Fruit fly (Drosophila melanogaster): Measurements from ENCODE around the gene Irk3.

Irk3 gene

DNA sequence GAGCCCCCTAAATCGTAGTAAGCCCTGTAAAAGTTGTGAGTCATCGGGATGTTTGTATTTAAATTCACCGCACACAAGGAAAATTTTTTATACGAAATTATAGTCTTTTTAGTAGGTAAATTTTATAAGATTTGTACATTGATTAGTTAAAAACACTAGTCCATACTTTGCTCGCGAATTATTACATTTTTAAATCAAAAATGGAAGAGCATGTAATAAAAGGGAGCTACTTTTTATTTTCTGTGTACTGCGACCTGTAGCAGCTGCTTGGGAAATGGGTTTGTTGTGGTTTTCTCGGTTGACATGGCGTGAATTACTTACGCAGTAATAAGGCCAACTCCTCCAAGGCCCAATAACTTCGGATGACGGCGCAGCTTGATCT, 18.8 kb downstream of the Irk3 start (continued):
- TF ChIP-seq CG10543 (GFP tag; optimal IDR thresholded peaks at IDR 0.05) (no peak), CG10321 (GFP tag; IDR thresholded peaks at IDR 0.05) (0 out of 2 replicates have a peak, but pooled peaks have one; percentile 5), ssp (GFP tag; IDR thresholded peaks at IDR 0.05) (peak; percentile 30; the same call in 1 of the 2 replicates), phol (tag; optimal IDR thresholded peaks at IDR 0.05) (peak; percentile 19), tgo (GFP tag; IDR thresholded peaks at IDR 0.05) (peak; percentile 53; the same call in 2 of the 3 replicates), prd (optimal IDR thresholded peaks at IDR 0.05) (no peak), prd (GFP tag; IDR thresholded peaks at IDR 0.05) (peak; percentile 43; the same call in 1 of the 3 replicates), kah (GFP tag; optimal IDR thresholded peaks at IDR 0.05) (no peak), HLH3B (GFP tag; IDR thresholded peaks at IDR 0.05) (0 out of 2 replicates have a peak, but pooled peaks have one; percentile 19), PHDP (tag; optimal IDR thresholded peaks at IDR 0.05) (peak; percentile 51), Nf-YB (GFP tag; optimal IDR thresholded peaks at IDR 0.05) (no peak), CG12942 (GFP tag; optimal IDR thresholded peaks at IDR 0.05) (peak; percentile 19), dmrt99B (tag; optimal IDR thresholded peaks at IDR 0.05) (peak; percentile 41), gem (tag; optimal IDR thresholded peaks at IDR 0.05) (peak; percentile 76), CG10147 (GFP tag; optimal IDR thresholded peaks at IDR 0.05) (no peak), Rfx (GFP tag; IDR thresholded peaks at IDR 0.05) (peak; percentile 80), CG12071 (GFP tag; optimal IDR thresholded peaks at IDR 0.05) (no peak), CG32772 (GFP tag; IDR thresholded peaks at IDR 0.05) (no peak), fu2 (GFP tag; optimal IDR thresholded peaks at IDR 0.05) (no peak), Med (GFP tag) (peak; percentile 88), CG12219 (GFP tag; optimal IDR thresholded peaks at IDR 0.05) (peak; percentile 10), CG4820 (GFP tag; optimal IDR thresholded peaks at IDR 0.05) (peak; percentile 20), Ets65A (GFP tag) (peak; percentile 88), Side (GFP tag; optimal IDR thresholded peaks at IDR 0.05) (no peak), CG2712 (tag; optimal IDR thresholded peaks at IDR 0.05) (peak; percentile 29)

DNA sequence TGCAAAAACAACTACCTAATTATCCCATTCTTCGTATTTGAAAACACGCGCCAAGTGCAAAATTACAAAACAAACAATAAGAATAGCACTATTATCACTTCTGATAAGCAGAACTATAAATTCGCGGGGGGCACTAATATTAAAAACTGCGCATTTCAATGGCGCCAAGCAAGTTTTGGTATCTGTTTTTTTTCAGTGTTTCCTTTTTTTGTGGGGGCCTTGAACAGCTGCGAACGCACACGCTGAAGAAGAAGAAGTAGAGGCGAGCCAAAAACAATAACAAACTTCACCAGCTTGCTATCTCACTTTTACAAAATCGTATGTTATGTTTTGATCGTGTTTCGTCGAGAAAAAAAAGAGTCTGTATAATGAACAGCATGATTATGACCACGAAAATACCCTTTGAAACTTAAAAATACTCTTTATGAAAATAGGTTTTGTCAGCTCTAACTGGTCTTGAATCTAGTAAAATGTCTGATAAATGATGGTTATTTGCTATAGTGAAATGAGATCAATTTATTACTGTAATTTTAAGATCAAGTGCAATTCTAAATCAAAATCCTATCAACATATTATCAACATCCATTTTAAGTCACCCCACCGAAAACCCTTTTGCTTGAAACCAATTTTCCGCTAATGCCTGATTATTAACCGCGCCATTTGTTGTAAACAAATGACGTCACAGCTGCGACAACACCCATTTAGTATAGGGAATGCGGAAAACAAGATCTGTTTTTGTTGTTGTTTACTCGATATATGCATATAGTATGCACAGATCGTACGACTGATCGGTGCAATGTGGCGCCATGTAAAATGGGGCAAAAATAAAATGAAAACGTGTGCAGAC, 19.4 kb downstream of the Irk3 start:
- TF ChIP-seq CG16815 (GFP tag; optimal IDR thresholded peaks at IDR 0.05) (peak; percentile 5), Dll (GFP tag; IDR thresholded peaks at IDR 0.05; ENCODE audit: partially characterized antibody) (no peak), CG2678 (tag; optimal IDR thresholded peaks at IDR 0.05) (peak; percentile 46), CG11560 (tag; IDR thresholded peaks at IDR 0.05) (no peak), jigr1 (GFP tag; IDR thresholded peaks at IDR 0.05) (no peak), Bteb2 (GFP tag; optimal IDR thresholded peaks at IDR 0.05) (peak; percentile 58), br (optimal IDR thresholded peaks at IDR 0.05) (no peak), Sox102F (GFP tag; optimal IDR thresholded peaks at IDR 0.05) (peak; percentile 49), CG1832 (GFP tag; optimal IDR thresholded peaks at IDR 0.05) (no peak), CHES-1-like (GFP tag; optimal IDR thresholded peaks at IDR 0.05) (peak; percentile 84), rib (GFP tag; IDR thresholded peaks at IDR 0.05) (peak; percentile 68), aop (GFP tag; IDR thresholded peaks at IDR 0.05) (peak; percentile 35; the same call in 1 of the 2 replicates), dmrt11E (tag; optimal IDR thresholded peaks at IDR 0.05) (no peak), CG18262 (tag; optimal IDR thresholded peaks at IDR 0.05) (peak; percentile 62), CG15479 (GFP tag; optimal IDR thresholded peaks at IDR 0.05) (no peak), CG8089 (GFP tag; optimal IDR thresholded peaks at IDR 0.05) (peak; percentile 35), GATAe (GFP tag; conservative IDR thresholded peaks at IDR 0.05) (no peak), CG5245 (GFP tag; optimal IDR thresholded peaks at IDR 0.05) (no peak), CG18619 (GFP tag; optimal IDR thresholded peaks at IDR 0.05) (peak; percentile 16), CG13123 (GFP tag; optimal IDR thresholded peaks at IDR 0.05) (peak; percentile 48), CG12071 (GFP tag; optimal IDR thresholded peaks at IDR 0.05) (peak; percentile 55), Gug (GFP tag; IDR thresholded peaks at IDR 0.05) (peak; percentile 66; the same call in 3 of the 4 replicates), chn (GFP tag; optimal IDR thresholded peaks at IDR 0.05) (peak; percentile 49), tgo (GFP tag; IDR thresholded peaks at IDR 0.05) (peak; percentile 67), esg (GFP tag; conservative IDR thresholded peaks at IDR 0.05) (peak; percentile 51), grau (tag; optimal IDR thresholded peaks at IDR 0.05) (peak; percentile 46), CG9215 (GFP tag; IDR thresholded peaks at IDR 0.05) (no peak)

Data from whole organism, embryonic.